Worm (Caenorhabditis elegans) whole organism, mixed stage, embryonic: Measurements from ENCODE around the gene B0244.7.

Source experiments
- bed-3 ChIP-seq: fragments of 200-800 bp; sonication (Bioruptor generic); optimal IDR thresholded peaks from 3 replicates; lab custom pipeline; 2018; ENCODE audit warnings: mild to moderate bottlenecking, missing genetic modification characterization, moderate library complexity, missing compliant biosample characterization
- blmp-1 ChIP-seq: fragments of 150-350 bp; optimal IDR thresholded peaks from 2 replicates; lab custom pipeline; 2014; ENCODE audit warnings: missing biosample characterization, missing genetic modification characterization
- ceh-39 ChIP-seq: fragments of 150-350 bp; optimal IDR thresholded peaks from 2 replicates; lab custom pipeline; 2014; ENCODE audit warnings: missing biosample characterization, missing genetic modification characterization
- ceh-43 ChIP-seq: fragments of 200-800 bp; sonication (Bioruptor generic); optimal IDR thresholded peaks from 2 replicates; lab custom pipeline; 2018; ENCODE audit warnings: mild to moderate bottlenecking, missing genetic modification characterization, moderate library complexity, missing compliant biosample characterization
- ceh-83 ChIP-seq: fragments of 200-800 bp; sonication (Bioruptor generic); optimal IDR thresholded peaks from 2 replicates; lab custom pipeline; 2018; ENCODE audit warnings: mild to moderate bottlenecking, missing genetic modification characterization, missing compliant biosample characterization
- ces-1 ChIP-seq: fragments of 150-350 bp; optimal IDR thresholded peaks from 2 replicates; lab custom pipeline; 2014; ENCODE audit warnings: missing biosample characterization, missing genetic modification reagents, missing genetic modification characterization
- cnd-1 ChIP-seq: fragments of 200-800 bp; sonication (Bioruptor generic); optimal IDR thresholded peaks from 2 replicates; lab custom pipeline; 2018; ENCODE audit warnings: mild to moderate bottlenecking, missing genetic modification characterization, missing compliant biosample characterization
- drap-1 ChIP-seq: fragments of 200-800 bp; sonication (Bioruptor generic); optimal IDR thresholded peaks from 3 replicates; lab custom pipeline; 2018; ENCODE audit warnings: mild to moderate bottlenecking, missing genetic modification characterization, missing compliant biosample characterization
- elt-1 ChIP-seq: sonication (generic microtip); optimal IDR thresholded peaks from 2 replicates; lab custom pipeline; 2017; ENCODE audit warnings: missing genetic modification characterization, mild to moderate bottlenecking, missing compliant biosample characterization, antibody characterized with exemption, moderate library complexity, borderline replicate concordance; ENCODE audit not compliant: insufficient read depth
- elt-3 ChIP-seq: fragments of 150-350 bp; optimal IDR thresholded peaks from 2 replicates; lab custom pipeline; 2014; ENCODE audit warnings: missing biosample characterization, missing genetic modification characterization
- flh-1 ChIP-seq: fragments of 200-800 bp; sonication (Bioruptor generic); optimal IDR thresholded peaks from 2 replicates; lab custom pipeline; 2018; ENCODE audit warnings: mild to moderate bottlenecking, missing genetic modification characterization, moderate library complexity, missing compliant biosample characterization
- ham-2 ChIP-seq: fragments of 200-800 bp; sonication (Bioruptor generic); optimal IDR thresholded peaks from 2 replicates; lab custom pipeline; 2018; ENCODE audit warnings: mild to moderate bottlenecking, missing genetic modification characterization, missing compliant biosample characterization
- hlh-1 ChIP-seq: fragments of 150-350 bp; optimal IDR thresholded peaks from 2 replicates; lab custom pipeline; 2014; ENCODE audit warnings: missing biosample characterization, missing genetic modification reagents, missing genetic modification characterization
- lin-13 ChIP-seq: fragments of 150-350 bp; optimal IDR thresholded peaks from 2 replicates; lab custom pipeline; 2014; ENCODE audit warnings: missing biosample characterization, missing genetic modification characterization
- lin-32 ChIP-seq: fragments of 200-800 bp; sonication (Bioruptor generic); optimal IDR thresholded peaks from 2 replicates; lab custom pipeline; 2018; ENCODE audit warnings: mild to moderate bottlenecking, missing genetic modification characterization, missing compliant biosample characterization
- mab-5 ChIP-seq: fragments of 150-350 bp; optimal IDR thresholded peaks from 2 replicates; lab custom pipeline; 2014; ENCODE audit warnings: missing biosample characterization, missing genetic modification characterization
- mep-1 ChIP-seq: fragments of 150-350 bp; optimal IDR thresholded peaks from 2 replicates; lab custom pipeline; 2017; ENCODE audit warnings: missing biosample characterization, missing genetic modification reagents, missing genetic modification characterization, inconsistent platforms
- mls-2 ChIP-seq: sonication (generic microtip); optimal IDR thresholded peaks from 2 replicates; lab custom pipeline; 2016; ENCODE audit warnings: mild to moderate bottlenecking, missing genetic modification characterization, moderate library complexity, missing compliant biosample characterization
- nhr-12 ChIP-seq: fragments of 150-350 bp; optimal IDR thresholded peaks from 2 replicates; lab custom pipeline; 2014; ENCODE audit warnings: missing biosample characterization, missing genetic modification characterization
- nhr-2 ChIP-seq: fragments of 150-350 bp; optimal IDR thresholded peaks from 2 replicates; lab custom pipeline; 2014; ENCODE audit warnings: missing biosample characterization, missing genetic modification characterization
- nhr-237 ChIP-seq: fragments of 150-350 bp; optimal IDR thresholded peaks from 2 replicates; lab custom pipeline; 2014; ENCODE audit warnings: missing biosample characterization, missing genetic modification characterization
- nhr-28 ChIP-seq: fragments of 150-350 bp; optimal IDR thresholded peaks from 2 replicates; lab custom pipeline; 2014; ENCODE audit warnings: missing biosample characterization, missing genetic modification characterization
- nhr-76 ChIP-seq: sonication (generic microtip); optimal IDR thresholded peaks from 2 replicates; lab custom pipeline; 2017; ENCODE audit warnings: missing biosample characterization, missing genetic modification characterization
- pha-4 ChIP-seq: fragments of 150-350 bp; optimal IDR thresholded peaks from 2 replicates; lab custom pipeline; 2018; ENCODE audit warnings: missing biosample characterization, missing genetic modification reagents, missing genetic modification characterization
- sem-2 ChIP-seq: fragments of 200-800 bp; sonication (Bioruptor generic); optimal IDR thresholded peaks from 2 replicates; lab custom pipeline; 2018; ENCODE audit warnings: mild to moderate bottlenecking, missing genetic modification characterization, missing compliant biosample characterization
- tbx-8 ChIP-seq: fragments of 200-800 bp; sonication (Bioruptor generic); optimal IDR thresholded peaks from 2 replicates; lab custom pipeline; 2018; ENCODE audit warnings: mild to moderate bottlenecking, missing genetic modification characterization, moderate library complexity, missing compliant biosample characterization
- unc-120 ChIP-seq: sonication (generic microtip); optimal IDR thresholded peaks from 2 replicates; lab custom pipeline; 2017; ENCODE audit warnings: missing genetic modification characterization, missing compliant biosample characterization; ENCODE audit not compliant: poor library complexity, severe bottlenecking
- unc-39 ChIP-seq: fragments of 150-350 bp; optimal IDR thresholded peaks from 2 replicates; lab custom pipeline; 2014; ENCODE audit warnings: missing biosample characterization, missing genetic modification characterization
- unc-62 ChIP-seq: fragments of 150-350 bp; optimal IDR thresholded peaks from 2 replicates; lab custom pipeline; 2014; ENCODE audit warnings: missing biosample characterization, missing genetic modification reagents, missing genetic modification characterization
- zip-8 ChIP-seq: fragments of 150-350 bp; optimal IDR thresholded peaks from 2 replicates; lab custom pipeline; 2014; ENCODE audit warnings: missing biosample characterization, missing genetic modification characterization
- ztf-11 ChIP-seq: fragments of 150-350 bp; optimal IDR thresholded peaks from 2 replicates; lab custom pipeline; 2014; ENCODE audit warnings: missing biosample characterization, missing genetic modification characterization

The B0244.7 gene

DNA sequence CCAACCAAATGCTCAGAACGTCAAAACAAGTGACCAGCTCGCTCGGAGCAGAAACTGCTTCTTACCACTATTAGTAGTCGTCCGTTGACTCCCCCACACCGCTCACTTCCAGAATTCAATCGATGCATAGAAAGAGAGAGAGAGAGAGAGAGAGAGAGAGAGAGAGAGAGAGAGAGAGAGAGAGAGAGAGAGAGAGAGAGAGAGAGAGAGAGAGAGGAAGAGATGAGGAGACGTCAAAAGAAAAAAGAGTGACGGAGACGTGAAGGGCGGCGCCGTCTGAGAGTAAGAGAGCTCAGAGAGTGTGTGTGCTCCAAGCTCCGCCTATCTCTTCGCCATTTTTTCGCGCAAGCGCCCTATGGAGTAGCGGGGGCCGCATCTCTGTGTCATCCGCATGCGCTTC lies 23.9 kb downstream of the B0244.7 start, which contains the start of gene ida-1:
TSS of gene ida-1 (plus strand) at position 336 of the 400 bp plus-strand sequence.
- TF ChIP-seq elt-3 (no peak), ces-1 (GFP tag; lab: Kevin White, UChicago) (peak; percentile 54)
- TF ChIP-seq, all 35 proteins: peak for 1

DNA sequence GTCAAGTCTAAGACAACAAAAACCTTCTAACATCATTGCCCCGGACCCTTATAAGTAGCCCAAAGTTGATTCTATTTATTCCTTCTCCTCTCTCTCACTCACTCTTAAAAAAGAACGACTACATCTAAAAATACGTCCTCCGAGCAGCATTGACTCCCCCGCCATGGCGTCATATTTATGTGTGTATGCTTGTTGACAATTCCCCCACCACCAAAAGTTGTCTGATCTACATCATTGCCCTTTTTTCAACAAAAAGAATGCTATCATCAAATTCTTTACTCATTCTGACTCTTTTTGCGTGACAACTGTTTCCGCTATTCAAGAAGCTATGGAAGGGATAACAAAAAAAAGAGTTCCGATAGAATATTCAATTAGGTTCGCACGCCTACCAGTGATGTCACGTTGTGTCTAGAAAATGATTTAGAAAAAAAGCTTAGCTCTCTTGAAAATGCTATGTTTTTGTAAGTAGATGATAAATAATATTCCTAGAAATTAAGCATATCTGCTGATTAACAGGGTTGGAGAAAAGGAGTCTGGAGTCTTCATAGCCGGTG lies 26.3 kb downstream of the B0244.7 start:
- TF ChIP-seq blmp-1 (tag; lab: Kevin White, UChicago) (no peak), drap-1 (no peak), ceh-39 (no peak), unc-39 (tag; lab: Kevin White, UChicago) (no peak), ces-1 (GFP tag; lab: Kevin White, UChicago) (peak; percentile 33), mab-5 (tag; lab: Kevin White, UChicago) (no peak), mls-2 (no peak), lin-13 (tag; lab: Kevin White, UChicago) (no peak)

DNA sequence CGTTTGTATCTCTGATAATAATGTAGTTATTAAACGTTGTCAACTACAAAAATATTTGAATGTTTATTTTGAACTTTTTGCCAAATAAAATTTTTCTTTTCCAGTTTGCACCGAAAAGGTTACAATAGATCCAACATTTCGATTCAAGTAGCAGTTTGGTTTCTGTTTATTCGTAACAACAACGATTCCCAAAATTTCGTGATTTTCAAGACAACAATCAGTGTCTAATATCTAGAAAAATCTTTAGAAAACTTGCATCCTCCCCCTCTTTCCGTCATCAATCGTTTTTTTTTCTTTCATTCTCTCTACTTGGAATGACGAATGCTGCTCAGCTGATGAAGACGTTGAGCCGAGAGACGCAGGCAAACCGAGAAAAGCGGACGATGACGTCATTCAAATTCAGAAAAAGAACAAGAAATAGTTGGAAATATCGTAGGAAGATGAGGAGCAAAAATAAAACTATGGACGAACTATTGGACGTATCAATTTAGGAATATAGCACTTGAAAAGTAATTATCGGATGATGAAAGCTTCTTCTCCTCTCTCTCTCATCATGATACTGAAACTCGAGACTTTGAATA lies 27.3 kb downstream of the B0244.7 start:
- TF ChIP-seq nhr-12 (no peak), zip-8 (tag; lab: Kevin White, UChicago) (peak; percentile 7)

- TF ChIP-seq ces-1 (GFP tag; lab: Kevin White, UChicago) (peak; percentile 89), lin-32 (GFP tag; lab: Kevin White, UChicago) (no peak)
Measured at ce11 chrIII:5760721-5761120, 29.4 kb downstream of the B0244.7 start.

ce11 chrIII:5761886-5762285 lies 30.6 kb downstream of the B0244.7 start:
- TF ChIP-seq elt-1 (tag; lab: Kevin White, UChicago) (no peak), ceh-43 (GFP tag; lab: Kevin White, UChicago) (no peak), nhr-28 (tag; lab: Kevin White, UChicago) (no peak), nhr-12 (no peak), lin-32 (GFP tag; lab: Kevin White, UChicago) (no peak), nhr-237 (tag; lab: Kevin White, UChicago) (no peak), unc-120 (tag; lab: Kevin White, UChicago) (no peak), unc-62 (GFP tag; lab: Kevin White, UChicago) (no peak), flh-1 (GFP tag; lab: Kevin White, UChicago) (no peak), bed-3 (GFP tag; lab: Kevin White, UChicago) (no peak), hlh-1 (tag; lab: Kevin White, UChicago) (no peak), mab-5 (tag; lab: Kevin White, UChicago) (no peak), nhr-2 (tag; lab: Kevin White, UChicago) (no peak), ceh-83 (GFP tag; lab: Kevin White, UChicago) (no peak), tbx-8 (no peak), ztf-11 (no peak), unc-39 (tag; lab: Kevin White, UChicago) (no peak), mep-1 (tag; lab: Kevin White, UChicago) (no peak), elt-3 (no peak)

DNA sequence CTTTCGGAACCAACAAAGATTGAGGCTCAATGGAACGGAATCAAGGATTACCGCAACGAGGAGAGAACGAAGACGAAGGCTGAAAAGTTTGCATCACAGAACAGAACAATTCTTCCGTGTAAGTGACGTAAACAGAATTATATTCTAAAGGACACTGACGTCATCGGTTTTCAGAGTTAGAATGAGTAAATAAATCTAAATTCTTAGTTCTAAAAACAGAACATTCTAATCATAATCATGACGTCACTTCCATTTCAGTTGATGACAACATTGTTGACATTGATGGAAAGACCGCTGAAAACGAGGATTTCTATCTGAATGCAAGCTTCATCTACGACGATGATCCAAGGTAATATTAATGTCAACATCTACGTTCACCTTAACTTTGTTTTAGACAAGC lies 32.7 kb downstream of the B0244.7 start:
- peak; percentile 61 for TF ChIP-seq zip-8 (tag; lab: Kevin White, UChicago)
- no peak for TF ChIP-seq unc-120 (tag; lab: Kevin White, UChicago)

DNA sequence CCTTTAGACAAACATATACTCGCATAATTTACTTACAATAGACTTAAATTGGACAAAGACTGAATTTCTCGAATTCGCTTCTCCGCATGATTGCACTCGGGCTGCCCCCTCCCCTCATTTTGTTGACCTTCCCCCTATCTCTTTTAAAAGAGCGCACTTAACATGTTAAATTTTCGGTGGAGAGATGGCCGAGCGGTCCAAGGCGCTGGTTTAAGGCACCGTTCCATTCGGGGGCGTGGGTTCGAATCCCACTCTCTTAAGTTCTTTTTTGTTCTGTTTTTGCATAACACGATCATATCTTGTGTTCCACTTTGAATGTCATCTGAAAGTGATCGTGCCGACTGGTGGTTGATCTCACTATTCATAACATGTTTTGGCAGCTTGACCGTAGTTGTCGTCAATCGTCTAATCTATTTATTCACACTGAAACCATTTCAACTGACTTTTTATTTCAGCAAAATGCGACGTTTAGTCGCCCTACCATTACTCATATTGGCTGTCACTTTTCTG lies 38.5 kb downstream of the B0244.7 start, which contains the start of gene cutl-23:
TSS of gene cutl-23 (plus strand) at position 460 of the 510 bp plus-strand sequence.
- TF ChIP-seq cnd-1 (tag; lab: Kevin White, UChicago) (peak; percentile 61), flh-1 (GFP tag; lab: Kevin White, UChicago) (no peak), nhr-76 (no peak), unc-120 (tag; lab: Kevin White, UChicago) (peak; percentile 71), bed-3 (GFP tag; lab: Kevin White, UChicago) (peak; percentile 43), ceh-43 (GFP tag; lab: Kevin White, UChicago) (no peak), pha-4 (tag; lab: Kevin White, UChicago) (no peak), drap-1 (peak; percentile 72), nhr-2 (tag; lab: Kevin White, UChicago) (no peak), ham-2 (peak; percentile 55), nhr-237 (tag; lab: Kevin White, UChicago) (no peak), ceh-83 (GFP tag; lab: Kevin White, UChicago) (peak; percentile 56), sem-2 (GFP tag; lab: Kevin White, UChicago) (no peak)
